Fruit fly (Drosophila melanogaster): Measurements from ENCODE around the gene hec.

Gene hec

DNA sequence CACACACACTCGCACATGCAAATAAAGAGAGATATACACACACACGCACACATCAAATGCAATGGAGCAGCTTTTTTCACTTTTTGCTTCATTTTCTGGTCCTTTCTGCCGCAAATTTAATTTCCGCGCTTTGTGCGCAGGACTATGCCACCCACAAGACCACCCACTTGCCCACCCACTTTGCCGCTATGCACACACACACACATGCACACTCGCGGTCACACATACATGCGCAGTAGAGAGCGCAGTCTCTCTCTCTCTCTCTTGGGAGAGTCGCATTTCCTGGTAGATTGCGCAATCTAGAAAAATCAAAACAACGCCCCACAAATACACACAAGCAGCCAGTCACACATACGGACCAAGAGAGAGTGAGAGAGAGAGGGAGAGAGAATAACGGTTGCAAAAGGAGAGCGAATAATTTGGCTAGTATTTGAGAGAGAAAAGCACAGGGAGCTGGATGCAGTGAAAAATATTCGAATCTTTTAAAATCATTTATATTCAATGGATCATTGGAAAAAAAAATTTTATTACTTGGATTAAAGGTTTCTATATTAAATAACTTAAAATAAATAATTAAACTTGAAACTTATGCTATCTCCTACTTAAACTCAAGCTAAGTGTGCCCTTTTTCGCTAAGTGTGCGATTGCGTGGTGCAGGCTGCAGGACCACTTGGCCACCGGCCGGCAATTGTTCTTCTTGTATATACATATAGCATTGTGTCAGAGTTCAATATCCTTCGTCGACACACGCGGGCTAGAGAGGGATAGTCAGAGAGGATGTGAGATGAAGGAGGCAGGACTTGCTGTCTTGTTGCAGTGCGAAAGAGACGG is 31.6 kb downstream of the hec start (continued):
- TF ChIP-seq dm (GFP tag; optimal IDR thresholded peaks at IDR 0.05) = no peak
- peak; percentile 5 for TF ChIP-seq tio (GFP tag; optimal IDR thresholded peaks at IDR 0.05)
- peak; percentile 50; the same call in 1 of the 2 replicates for TF ChIP-seq CG11247 (GFP tag; IDR thresholded peaks at IDR 0.05)
- no peak for TF ChIP-seq Adf1 (GFP tag; IDR thresholded peaks at IDR 0.05)
- peak; percentile 54; the same call in 1 of the 3 replicates for TF ChIP-seq Dbx (GFP tag; IDR thresholded peaks at IDR 0.05)
- no peak for TF ChIP-seq slp2 (GFP tag; optimal IDR thresholded peaks at IDR 0.05)
- no peak for TF ChIP-seq hkb (optimal IDR thresholded peaks at IDR 0.05)
- TF ChIP-seq hkb (GFP tag; IDR thresholded peaks at IDR 0.05) = peak; percentile 78
- TF ChIP-seq Spps (tag; optimal IDR thresholded peaks at IDR 0.05) = no peak
- TF ChIP-seq CG10565 (GFP tag; optimal IDR thresholded peaks at IDR 0.05) = no peak
- no peak for TF ChIP-seq gcm (GFP tag; optimal IDR thresholded peaks at IDR 0.05)
- peak; percentile 62 for TF ChIP-seq HHEX (GFP tag; optimal IDR thresholded peaks at IDR 0.05)
- no peak for TF ChIP-seq corto (GFP tag; optimal IDR thresholded peaks at IDR 0.05)
- no peak for TF ChIP-seq CG16815 (GFP tag; optimal IDR thresholded peaks at IDR 0.05)
- no peak for TF ChIP-seq Sry-β (GFP tag; optimal IDR thresholded peaks at IDR 0.05)
- no peak for TF ChIP-seq TFAM (GFP tag; optimal IDR thresholded peaks at IDR 0.05)
- no peak for TF ChIP-seq Bgb (GFP tag; IDR thresholded peaks at IDR 0.05; ENCODE audit: partially characterized antibody)
- no peak for TF ChIP-seq Opbp (GFP tag; IDR thresholded peaks at IDR 0.05; ENCODE audit: partially characterized antibody)
- TF ChIP-seq CG10366 (GFP tag; IDR thresholded peaks at IDR 0.05) = peak; percentile 60
- peak; percentile 76 for TF ChIP-seq CG4404 (GFP tag; IDR thresholded peaks at IDR 0.05)
- TF ChIP-seq CG2116 (GFP tag; optimal IDR thresholded peaks at IDR 0.05) = no peak
- no peak for TF ChIP-seq Vsx1 (GFP tag; optimal IDR thresholded peaks at IDR 0.05)
- TF ChIP-seq Xbp1 (GFP tag; optimal IDR thresholded peaks at IDR 0.05) = peak; percentile 40
- TF ChIP-seq Hmx (GFP tag; optimal IDR thresholded peaks at IDR 0.05) = no peak
- TF ChIP-seq her (GFP tag; optimal IDR thresholded peaks at IDR 0.05) = no peak
- TF ChIP-seq CG3847 (GFP tag; IDR thresholded peaks at IDR 0.05) = peak; percentile 46; the same call in 1 of the 2 replicates
- TF ChIP-seq CG5180 (GFP tag; optimal IDR thresholded peaks at IDR 0.05) = no peak
- TF ChIP-seq Stat92E (GFP tag; optimal IDR thresholded peaks at IDR 0.05) = no peak
- no peak for TF ChIP-seq CG3163 (GFP tag; optimal IDR thresholded peaks at IDR 0.05)
- peak; percentile 69 for TF ChIP-seq CG18262 (tag; optimal IDR thresholded peaks at IDR 0.05)
- peak; percentile 54 for TF ChIP-seq CG14710 (tag; optimal IDR thresholded peaks at IDR 0.05)
- no peak for TF ChIP-seq Doc3 (GFP tag; IDR thresholded peaks at IDR 0.05; ENCODE audit: partially characterized antibody)
- no peak for TF ChIP-seq ham (GFP tag; IDR thresholded peaks at IDR 0.05)
- no peak for TF ChIP-seq ftz-f1 (GFP tag; optimal IDR thresholded peaks at IDR 0.05)
- no peak for TF ChIP-seq z (GFP tag; IDR thresholded peaks at IDR 0.05)
- TF ChIP-seq Hr3 (GFP tag; optimal IDR thresholded peaks at IDR 0.05) = peak; percentile 46
- TF ChIP-seq C15 (GFP tag; IDR thresholded peaks at IDR 0.05) = no peak
- no peak for TF ChIP-seq Hey (tag; optimal IDR thresholded peaks at IDR 0.05)
- peak; percentile 40; the same call in 1 of the 3 replicates for TF ChIP-seq CG7357 (GFP tag; IDR thresholded peaks at IDR 0.05)
- peak; percentile 78 for TF ChIP-seq CG6689 (GFP tag; IDR thresholded peaks at IDR 0.05)
- TF ChIP-seq zfh2 (GFP tag; optimal IDR thresholded peaks at IDR 0.05) = no peak
- no peak for TF ChIP-seq Jarid2 (GFP tag; optimal IDR thresholded peaks at IDR 0.05)
- no peak for TF ChIP-seq CG13287 (GFP tag; IDR thresholded peaks at IDR 0.05; ENCODE audit: partially characterized antibody)
- peak; percentile 37; the same call in 1 of the 2 replicates for TF ChIP-seq CG5953 (GFP tag; IDR thresholded peaks at IDR 0.05)
- no peak for TF ChIP-seq Ravus (GFP tag; IDR thresholded peaks at IDR 0.05)
- no peak for TF ChIP-seq CG34224 (GFP tag; IDR thresholded peaks at IDR 0.05; ENCODE audit: partially characterized antibody)
- TF ChIP-seq CG10274 (GFP tag; optimal IDR thresholded peaks at IDR 0.05) = no peak
- no peak for TF ChIP-seq CG10147 (GFP tag; optimal IDR thresholded peaks at IDR 0.05)
- TF ChIP-seq odd (GFP tag; optimal IDR thresholded peaks at IDR 0.05) = peak; percentile 0

Measured in whole organism, embryonic.